Worm (Caenorhabditis elegans): ENCODE results near the gene ZC21.6.

The ZC21.6 gene

ce11 chrIII:8518990-8519389, 26.4 kb downstream of the ZC21.6 start:
- no peak for TF ChIP-seq lag-1 (GFP tag; IDR thresholded peaks at IDR 0.05)
- no peak for TF ChIP-seq aptf-2 (GFP tag; conservative IDR thresholded peaks at IDR 0.05)
- no peak for TF ChIP-seq tbp1 (GFP tag; optimal IDR thresholded peaks at IDR 0.05)
- 0 out of 2 replicates have a peak, but pooled peaks have one; percentile 24 for TF ChIP-seq lin-26 (GFP tag; IDR thresholded peaks at IDR 0.05)
- TF ChIP-seq chd-7 (tag; optimal IDR thresholded peaks at IDR 0.05), result peak; percentile 64
- TF ChIP-seq somi-1 (GFP tag; optimal IDR thresholded peaks at IDR 0.05), result no peak
- no peak for TF ChIP-seq zfh-2 (GFP tag; conservative IDR thresholded peaks at IDR 0.05)
- no peak for TF ChIP-seq fkh-3 (tag; optimal IDR thresholded peaks at IDR 0.05)
- TF ChIP-seq attf-3 (GFP tag; conservative IDR thresholded peaks at IDR 0.05), result no peak
- TF ChIP-seq B0336.3 (GFP tag; IDR thresholded peaks at IDR 0.05), result 0 out of 2 replicates have a peak, but pooled peaks have one; percentile 47
- no peak for TF ChIP-seq cebp-1 (GFP tag; IDR thresholded peaks at IDR 0.05)
- TF ChIP-seq cebp-1 (tag; optimal IDR thresholded peaks at IDR 0.05), result peak; percentile 12
- TF ChIP-seq mel-28 (tag; optimal IDR thresholded peaks at IDR 0.05; ENCODE audit: borderline replicate concordance), result no peak
- TF ChIP-seq sptf-2 (GFP tag; optimal IDR thresholded peaks at IDR 0.05), result no peak
- TF ChIP-seq rcor-1 (GFP tag; IDR thresholded peaks at IDR 0.05), result no peak
- no peak; the same call in 1 of the 2 replicates for TF ChIP-seq lir-1 (GFP tag; conservative IDR thresholded peaks at IDR 0.05)
- TF ChIP-seq Y56A3A.18 (GFP tag; IDR thresholded peaks at IDR 0.05), result 0 out of 2 replicates have a peak, but pooled peaks have one; percentile 27
- no peak for TF ChIP-seq snpc-3.4 (tag; optimal IDR thresholded peaks at IDR 0.05)
- TF ChIP-seq Y95B8A.8 (GFP tag; IDR thresholded peaks at IDR 0.05), result no peak
- no peak for TF ChIP-seq nfyb-1 (GFP tag; IDR thresholded peaks at IDR 0.05)
- no peak for TF ChIP-seq ztf-22 (GFP tag; optimal IDR thresholded peaks at IDR 0.05)
- no peak for TF ChIP-seq F22D6.2 (tag; optimal IDR thresholded peaks at IDR 0.05)
- no peak for TF ChIP-seq attf-6 (GFP tag; IDR thresholded peaks at IDR 0.05)
- no peak for TF ChIP-seq nfya-2 (GFP tag; IDR thresholded peaks at IDR 0.05)
- TF ChIP-seq efl-1 (GFP tag; optimal IDR thresholded peaks at IDR 0.05), result no peak

- TF ChIP-seq dpff-1 (tag; optimal IDR thresholded peaks at IDR 0.05) (no peak), nhr-120 (GFP tag; IDR thresholded peaks at IDR 0.05) (no peak), madf-8 (GFP tag; conservative IDR thresholded peaks at IDR 0.05) (no peak), madf-6 (GFP tag; IDR thresholded peaks at IDR 0.05) (no peak; the same call in 1 of the 2 replicates), F10E7.11 (tag; optimal IDR thresholded peaks at IDR 0.05) (no peak), tbp1 (GFP tag; optimal IDR thresholded peaks at IDR 0.05) (no peak), F23B12.7 (tag; optimal IDR thresholded peaks at IDR 0.05; ENCODE audit: insufficient read depth) (no peak), rec-8 (tag; optimal IDR thresholded peaks at IDR 0.05) (no peak), zfh-2 (GFP tag; conservative IDR thresholded peaks at IDR 0.05) (no peak), bed-1 (GFP tag; IDR thresholded peaks at IDR 0.05) (no peak), F57C9.4 (tag; optimal IDR thresholded peaks at IDR 0.05) (no peak), nfya-1 (tag; optimal IDR thresholded peaks at IDR 0.05; ENCODE audit: borderline replicate concordance, insufficient read depth) (no peak), xnd-1 (tag; optimal IDR thresholded peaks at IDR 0.05) (no peak), nhr-27 (tag; optimal IDR thresholded peaks at IDR 0.05) (no peak), K12H6.12 (tag; optimal IDR thresholded peaks at IDR 0.05) (no peak), B0035.1 (tag; optimal IDR thresholded peaks at IDR 0.05) (no peak), mcd-1 (GFP tag; IDR thresholded peaks at IDR 0.05) (no peak)
Measured at ce11 chrIII:8512279-8512942, 33.0 kb downstream of the ZC21.6 start.

Measured in whole organism, young adult.